Worm (Caenorhabditis elegans): ENCODE measurements around the gene C39B5.14.
"Not testable (repeated sequence)": the region's sequence is repeated elsewhere in the genome, so short reads cannot be mapped to it uniquely, and the experiment has no call there.

The C39B5.14 gene

ce11 chrIII:2255522-2255921 is 44.3 kb downstream of the C39B5.14 start, which contains the start of gene fbxa-71:
Gene fbxa-71 (plus strand): TSS chrIII:2255822.
- no peak for TF ChIP-seq nhr-77 (tag; optimal IDR thresholded peaks at IDR 0.05)
- TF ChIP-seq nhr-43 (tag; optimal IDR thresholded peaks at IDR 0.05; ENCODE audit: poor library complexity, severe bottlenecking), result no peak
- TF ChIP-seq fos-1 (tag; optimal IDR thresholded peaks at IDR 0.05), result no peak
- TF ChIP-seq lsy-12 (tag; optimal IDR thresholded peaks at IDR 0.05), result no peak
- TF ChIP-seq ZK546.5 (tag; optimal IDR thresholded peaks at IDR 0.05), result no peak
- no peak for TF ChIP-seq eor-1 (tag; optimal IDR thresholded peaks at IDR 0.05)
- no peak for TF ChIP-seq snpc-4 (tag; optimal IDR thresholded peaks at IDR 0.05)
- TF ChIP-seq pqm-1 (tag; optimal IDR thresholded peaks at IDR 0.05), result no peak
- TF ChIP-seq ceh-9 (tag; optimal IDR thresholded peaks at IDR 0.05), result no peak
- no peak for TF ChIP-seq nhr-25 (tag; optimal IDR thresholded peaks at IDR 0.05)
- no peak for TF ChIP-seq ama-1 (optimal IDR thresholded peaks at IDR 0.05)
- no peak for TF ChIP-seq ceh-16 (tag; optimal IDR thresholded peaks at IDR 0.05)
- TF ChIP-seq skn-1 (tag; optimal IDR thresholded peaks at IDR 0.05), result no peak
- TF ChIP-seq fkh-10 (GFP tag; optimal IDR thresholded peaks at IDR 0.05), result no peak
- no peak for TF ChIP-seq elt-1 (tag; optimal IDR thresholded peaks at IDR 0.05)

ce11 chrIII:2258863-2259262 is 47.6 kb downstream of the C39B5.14 start, which contains the start of gene fbxa-43:
Gene fbxa-43 (minus strand): TSS chrIII:2258963.
- TF ChIP-seq elt-3 (tag; optimal IDR thresholded peaks at IDR 0.05) (no peak), mdl-1 (tag; optimal IDR thresholded peaks at IDR 0.05) (no peak), nhr-25 (tag; optimal IDR thresholded peaks at IDR 0.05) (no peak), ceh-9 (tag; optimal IDR thresholded peaks at IDR 0.05) (no peak), lin-39 (tag; optimal IDR thresholded peaks at IDR 0.05) (no peak), nhr-11 (tag; optimal IDR thresholded peaks at IDR 0.05) (no peak), nfya-1 (tag; optimal IDR thresholded peaks at IDR 0.05; ENCODE audit: insufficient read depth) (no peak), ceh-82 (tag; optimal IDR thresholded peaks at IDR 0.05) (no peak), unc-39 (tag; optimal IDR thresholded peaks at IDR 0.05) (no peak)

- TF ChIP-seq snpc-4 (tag; optimal IDR thresholded peaks at IDR 0.05) (no peak), hmg-11 (tag; optimal IDR thresholded peaks at IDR 0.05) (no peak), ama-1 (optimal IDR thresholded peaks at IDR 0.05) (no peak), ceh-82 (tag; optimal IDR thresholded peaks at IDR 0.05) (no peak), ceh-28 (tag; optimal IDR thresholded peaks at IDR 0.05) (no peak), mml-1 (tag; optimal IDR thresholded peaks at IDR 0.05) (no peak), jun-1 (tag; optimal IDR thresholded peaks at IDR 0.05) (no peak), daf-12 (tag; optimal IDR thresholded peaks at IDR 0.05) (no peak), fkh-2 (tag; optimal IDR thresholded peaks at IDR 0.05) (no peak), nhr-11 (tag; optimal IDR thresholded peaks at IDR 0.05) (no peak), elt-2 (tag; optimal IDR thresholded peaks at IDR 0.05) (no peak)
These were observed 48.1 kb downstream of the C39B5.14 start for ce11 chrIII:2259329-2259728.

ce11 chrIII:2261353-2261752 is 50.1 kb downstream of the C39B5.14 start, which contains the start of gene fbxa-42:
Gene fbxa-42 (minus strand): TSS chrIII:2261453.
- TF ChIP-seq tbx-2 (tag; optimal IDR thresholded peaks at IDR 0.05); ama-1 (optimal IDR thresholded peaks at IDR 0.05); snpc-4 (tag; optimal IDR thresholded peaks at IDR 0.05): not testable (repeated sequence)

ce11 chrIII:2262942-2263341 is 51.7 kb downstream of the C39B5.14 start, which contains the start of gene Y54F10BM.6:
Gene Y54F10BM.6 (plus strand): TSS chrIII:2263242.
- TF ChIP-seq ztf-11 (tag; optimal IDR thresholded peaks at IDR 0.05), result no peak
- TF ChIP-seq pha-4 (tag; optimal IDR thresholded peaks at IDR 0.05), result no peak
- TF ChIP-seq ZK546.5 (tag; optimal IDR thresholded peaks at IDR 0.05), result no peak

- TF ChIP-seq R02D3.7 (tag; optimal IDR thresholded peaks at IDR 0.05) (no peak), nhr-76 (tag; optimal IDR thresholded peaks at IDR 0.05) (no peak), ztf-4 (tag; optimal IDR thresholded peaks at IDR 0.05) (no peak), nhr-28 (tag; optimal IDR thresholded peaks at IDR 0.05) (no peak), unc-39 (tag; optimal IDR thresholded peaks at IDR 0.05) (no peak), egl-5 (tag; optimal IDR thresholded peaks at IDR 0.05) (no peak), ceh-16 (tag; optimal IDR thresholded peaks at IDR 0.05) (no peak), elt-2 (tag; optimal IDR thresholded peaks at IDR 0.05) (peak; percentile 81), mml-1 (tag; optimal IDR thresholded peaks at IDR 0.05) (no peak), fos-1 (tag; optimal IDR thresholded peaks at IDR 0.05) (no peak), elt-1 (tag; optimal IDR thresholded peaks at IDR 0.05) (no peak), nhr-237 (tag; optimal IDR thresholded peaks at IDR 0.05) (no peak), nhr-67 (tag; optimal IDR thresholded peaks at IDR 0.05) (no peak), pqm-1 (tag; optimal IDR thresholded peaks at IDR 0.05) (peak; percentile 74), ceh-9 (tag; optimal IDR thresholded peaks at IDR 0.05) (no peak)
These were observed 54.9 kb downstream of the C39B5.14 start, which contains the start of gene fbxa-9 for ce11 chrIII:2265986-2266701. Gene fbxa-9 (plus strand): TSS chrIII:2266651.
